Worm (Caenorhabditis elegans) whole organism, L4 larva: ENCODE results near the gene srg-56.

Experiments used
- F49E8.2 ChIP-seq: sonication (generic microtip); optimal IDR thresholded peaks from 2 replicates; lab custom pipeline; 2016; ENCODE audit warnings: missing compliant biosample characterization, mild to moderate bottlenecking, missing genetic modification characterization, borderline replicate concordance
- ZK546.5 ChIP-seq, 2 experiments: sonication (generic microtip); optimal IDR thresholded peaks; 2 replicates each; lab custom pipeline; 2017; ENCODE audit warnings: missing biosample characterization in 2 of 2, missing genetic modification characterization in 2 of 2
- ama-1 ChIP-seq: fragments of 150-350 bp; optimal IDR thresholded peaks from 2 replicates; lab custom pipeline; 2014; ENCODE audit warnings: inconsistent platforms, mixed read lengths
- ceh-28 ChIP-seq: fragments of 150-350 bp; optimal IDR thresholded peaks from 2 replicates; lab custom pipeline; 2014; ENCODE audit warnings: missing biosample characterization, missing genetic modification reagents, missing genetic modification characterization
- daf-12 ChIP-seq: fragments of 150-350 bp; optimal IDR thresholded peaks from 2 replicates; lab custom pipeline; 2014; ENCODE audit warnings: missing biosample characterization, missing genetic modification reagents, missing genetic modification characterization
- egl-27 ChIP-seq: sonication (generic microtip); optimal IDR thresholded peaks from 3 replicates; lab custom pipeline; 2017; ENCODE audit warnings: missing biosample characterization, missing genetic modification reagents, missing genetic modification characterization
- jun-1 ChIP-seq: fragments of 150-350 bp; optimal IDR thresholded peaks from 2 replicates; lab custom pipeline; 2014; ENCODE audit warnings: missing biosample characterization, missing genetic modification reagents, missing genetic modification characterization
- lin-13 ChIP-seq: fragments of 150-350 bp; optimal IDR thresholded peaks from 2 replicates; lab custom pipeline; 2014; ENCODE audit warnings: missing biosample characterization, missing genetic modification reagents, missing genetic modification characterization
- lsy-2 ChIP-seq, 2 experiments: fragments of 150-350 bp in 1 of 2; sonication (generic microtip) in 1 of 2; optimal IDR thresholded peaks; 2 replicates each; lab custom pipeline; 2014 to 2017; ENCODE audit warnings: missing biosample characterization in 2 of 2, missing genetic modification characterization in 2 of 2
- mdl-1 ChIP-seq, 2 experiments: fragments of 150-350 bp in 1 of 2; sonication (generic microtip) in 1 of 2; optimal IDR thresholded peaks; 2 replicates each; lab custom pipeline; 2014 to 2017; ENCODE audit warnings: missing biosample characterization in 2 of 2, missing genetic modification characterization in 2 of 2
- pha-4 ChIP-seq, 2 experiments: fragments of 150-350 bp in 1 of 2; fragments of 200-800 bp in 1 of 2; sonication (Bioruptor generic) in 1 of 2; IDR thresholded peaks in 1 of 2; optimal IDR thresholded peaks in 1 of 2; 2 replicates each; pipeline versions ENCODE4 v1.3.6 to Lab custom; 2014 to 2022; ENCODE audit warnings: missing genetic modification characterization in 2 of 2, missing genetic modification reagents in 2 of 2, missing biosample characterization in 1 of 2, missing compliant biosample characterization in 1 of 2
- unc-39 ChIP-seq: sonication (generic microtip); optimal IDR thresholded peaks from 2 replicates; lab custom pipeline; 2017; ENCODE audit warnings: missing biosample characterization, missing genetic modification characterization
- ztf-11 ChIP-seq: fragments of 150-350 bp; optimal IDR thresholded peaks from 2 replicates; lab custom pipeline; 2014; ENCODE audit warnings: missing biosample characterization, missing genetic modification characterization

DNA sequence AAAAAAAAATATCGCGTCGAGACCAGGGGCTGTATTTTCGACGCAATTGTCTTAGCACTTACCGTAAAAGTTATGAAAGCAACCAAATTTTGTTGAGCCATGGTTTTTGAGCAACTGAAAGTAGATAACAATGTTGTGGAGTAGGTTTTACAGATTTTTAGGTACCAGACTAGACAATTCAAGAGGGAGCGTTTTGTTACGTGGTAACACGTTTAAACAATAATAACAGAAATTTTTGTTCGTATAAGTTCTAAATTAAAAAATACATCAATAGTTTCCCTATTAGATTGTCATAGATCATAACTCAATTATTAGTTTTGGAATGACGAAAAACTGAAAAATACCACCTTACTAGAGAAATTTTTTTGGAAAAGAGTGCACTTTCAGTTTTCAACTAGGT lies 11.9 kb upstream of the srg-56 start, which contains the start of gene srx-24:
- TF ChIP-seq ama-1 = no peak
- TF ChIP-seq daf-12 = no peak
- no peak for TF ChIP-seq mdl-1 (tag; optimal IDR thresholded peaks at IDR 0.05; lab: Kevin White, UChicago)
- TF ChIP-seq egl-27 = no peak
- TF ChIP-seq unc-39 (tag; lab: Kevin White, UChicago) = no peak
- no peak for TF ChIP-seq lin-13
- no peak for TF ChIP-seq pha-4 (GFP tag; IDR thresholded peaks at IDR 0.05; lab: Robert Waterston, UW)
- no peak for TF ChIP-seq pha-4 (tag; optimal IDR thresholded peaks at IDR 0.05; lab: Kevin White, UChicago)
- no peak for TF ChIP-seq ztf-11 (tag; lab: Kevin White, UChicago)
- no peak for TF ChIP-seq ZK546.5 (tag; optimal IDR thresholded peaks at IDR 0.05; lab: Kevin White, UChicago)
- TF ChIP-seq F49E8.2 (tag; lab: Kevin White, UChicago) = no peak
- TF ChIP-seq ceh-28 (tag; lab: Kevin White, UChicago) = no peak
- TF ChIP-seq jun-1 (tag; lab: Kevin White, UChicago) = no peak
- no peak for TF ChIP-seq lsy-2 (tag; optimal IDR thresholded peaks at IDR 0.05; lab: Kevin White, UChicago)
